Worm (Caenorhabditis elegans): ENCODE results near the gene anat-1.

DNA sequence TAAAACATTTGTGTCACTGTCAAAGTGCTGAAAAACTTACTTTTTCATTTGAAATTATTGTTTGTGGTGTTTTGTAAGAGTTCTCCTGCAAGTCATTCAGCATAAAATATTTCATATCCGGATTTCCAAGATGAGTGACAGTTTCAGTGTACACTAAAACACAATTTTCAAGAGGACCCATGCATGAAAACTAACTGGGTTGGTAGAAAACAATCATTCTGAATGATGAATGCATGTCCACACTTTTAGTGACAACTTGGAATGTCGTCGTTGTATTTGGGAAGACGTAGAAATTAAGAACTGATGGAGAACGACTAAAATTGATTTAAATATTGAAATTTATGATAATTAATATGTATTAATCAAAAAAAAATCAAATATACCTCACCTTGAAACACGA lies 51.1 kb downstream of the anat-1 start:
- TF ChIP-seq nhr-237 (tag; optimal IDR thresholded peaks at IDR 0.05) = no peak
- no peak for TF ChIP-seq nhr-28 (tag; optimal IDR thresholded peaks at IDR 0.05)
- no peak for TF ChIP-seq pha-4 (tag; optimal IDR thresholded peaks at IDR 0.05)
